Fruit fly (Drosophila melanogaster): ENCODE results near the gene jvl.

The jvl gene

dm6 chr3R:14749077-14749798 is 7.9 kb downstream of the jvl start (continued):
- TF ChIP-seq fd3F (GFP tag; optimal IDR thresholded peaks at IDR 0.05) (peak; percentile 72), CG13624 (GFP tag; optimal IDR thresholded peaks at IDR 0.05) (peak; percentile 48), maf-S (GFP tag; optimal IDR thresholded peaks at IDR 0.05) (peak; percentile 18), CG14965 (GFP tag; optimal IDR thresholded peaks at IDR 0.05; ENCODE audit: borderline replicate concordance) (peak; percentile 23), Dref (GFP tag; IDR thresholded peaks at IDR 0.05) (no peak), Sry-δ (GFP tag; optimal IDR thresholded peaks at IDR 0.05) (peak; percentile 14), bigmax (GFP tag; optimal IDR thresholded peaks at IDR 0.05) (peak; percentile 68), CG2202 (tag; optimal IDR thresholded peaks at IDR 0.05) (peak; percentile 84), ewg (GFP tag; optimal IDR thresholded peaks at IDR 0.05) (peak; percentile 44), danr (GFP tag; IDR thresholded peaks at IDR 0.05) (no peak), CG9215 (GFP tag; IDR thresholded peaks at IDR 0.05) (no peak), ranshi (GFP tag; IDR thresholded peaks at IDR 0.05) (peak; percentile 33; the same call in 1 of the 2 replicates), croc (GFP tag; conservative IDR thresholded peaks at IDR 0.05) (no peak), CkIIα-i1 (GFP tag; IDR thresholded peaks at IDR 0.05) (no peak; the same call in 1 of the 2 replicates), Lhr (GFP tag; optimal IDR thresholded peaks at IDR 0.05) (peak; percentile 21), Neu2 (GFP tag; optimal IDR thresholded peaks at IDR 0.05; ENCODE audit: borderline replicate concordance) (no peak), eve (GFP tag; optimal IDR thresholded peaks at IDR 0.05) (no peak), Pdp1 (GFP tag; optimal IDR thresholded peaks at IDR 0.05) (peak; percentile 11 to 85), bcd (GFP tag; optimal IDR thresholded peaks at IDR 0.05) (peak; percentile 54), CG1647 (GFP tag; optimal IDR thresholded peaks at IDR 0.05) (peak; percentile 19), CG8388 (GFP tag; optimal IDR thresholded peaks at IDR 0.05) (peak; percentile 47), CrebB (tag; optimal IDR thresholded peaks at IDR 0.05) (peak; percentile 88), chif (GFP tag; optimal IDR thresholded peaks at IDR 0.05) (peak in 1 of 2 experiments; percentile 32), nau (GFP tag; optimal IDR thresholded peaks at IDR 0.05) (peak; percentile 80), CG7556 (GFP tag; optimal IDR thresholded peaks at IDR 0.05) (peak; percentile 75), tap (tag; optimal IDR thresholded peaks at IDR 0.05) (peak; percentile 60), Kr (GFP tag; optimal IDR thresholded peaks at IDR 0.05) (no peak), mam (GFP tag; optimal IDR thresholded peaks at IDR 0.05) (peak; percentile 20), CG2875 (GFP tag; optimal IDR thresholded peaks at IDR 0.05) (peak; percentile 78), gfzf (GFP tag; optimal IDR thresholded peaks at IDR 0.05) (no peak), H2.0 (GFP tag; IDR thresholded peaks at IDR 0.05) (0 out of 2 replicates have a peak, but pooled peaks have one; percentile 16), dysf (GFP tag; IDR thresholded peaks at IDR 0.05) (peak; percentile 38; the same call in 1 of the 3 replicates), lbe (GFP tag; optimal IDR thresholded peaks at IDR 0.05) (peak; percentile 13), emc (GFP tag; optimal IDR thresholded peaks at IDR 0.05) (peak; percentile 38), Drgx (GFP tag; IDR thresholded peaks at IDR 0.05) (no peak), CG6254 (GFP tag; optimal IDR thresholded peaks at IDR 0.05) (peak; percentile 36), CG10543 (GFP tag; optimal IDR thresholded peaks at IDR 0.05) (peak; percentile 83), chn (GFP tag; optimal IDR thresholded peaks at IDR 0.05) (no peak), repo (GFP tag; optimal IDR thresholded peaks at IDR 0.05) (peak; percentile 23), CG16815 (GFP tag; optimal IDR thresholded peaks at IDR 0.05) (no peak), CG2712 (tag; optimal IDR thresholded peaks at IDR 0.05) (peak; percentile 69), ato (GFP tag; IDR thresholded peaks at IDR 0.05; ENCODE audit: partially characterized antibody) (peak; percentile 67; the same call in 1 of the 2 replicates), gt (GFP tag; IDR thresholded peaks at IDR 0.05) (no peak), abd-A (tag; optimal IDR thresholded peaks at IDR 0.05) (peak; percentile 58), Dfd (GFP tag; optimal IDR thresholded peaks at IDR 0.05) (no peak), gro (GFP tag; optimal IDR thresholded peaks at IDR 0.05) (peak; percentile 83), E2f2 (GFP tag; IDR thresholded peaks at IDR 0.05) (peak; percentile 48), fd102C (GFP tag; optimal IDR thresholded peaks at IDR 0.05) (peak; percentile 89), E2f1 (GFP tag; IDR thresholded peaks at IDR 0.05) (peak; percentile 15; the same call in 1 of the 2 replicates)

Measured in whole organism, embryonic.